Worm (Caenorhabditis elegans) whole organism, L4 larva: Measurements from ENCODE around the gene set-31.

Source experiments
- D1046.2 ChIP-seq: fragments of 200-800 bp; sonication (Bioruptor generic); IDR thresholded peaks from 2 replicates; pipeline ENCODE4 v1.3.6; 2022; ENCODE audit warnings: missing genetic modification characterization, missing compliant biosample characterization
- F10B5.3 ChIP-seq: sonication (generic microtip); optimal IDR thresholded peaks from 2 replicates; lab custom pipeline; 2016; ENCODE audit warnings: mild to moderate bottlenecking, missing genetic modification characterization, missing compliant biosample characterization
- F44E2.7 ChIP-seq: fragments of 200-800 bp; sonication (Bioruptor generic); IDR thresholded peaks from 2 replicates; pipeline ENCODE4 v2.1.2; 2022; ENCODE audit warnings: missing genetic modification characterization, missing compliant biosample characterization
- R02D3.7 ChIP-seq: fragments of 150-350 bp; sonication (generic microtip); optimal IDR thresholded peaks from 3 replicates; lab custom pipeline; 2014; ENCODE audit warnings: missing biosample characterization, missing genetic modification characterization
- T26A8.4 ChIP-seq: fragments of 200-800 bp; sonication (Bioruptor generic); IDR thresholded peaks from 2 replicates; pipeline ENCODE4 v1.3.6; 2022; ENCODE audit warnings: missing genetic modification characterization, missing compliant biosample characterization
- ZK546.5 ChIP-seq, 2 experiments: sonication (generic microtip); optimal IDR thresholded peaks; 2 replicates each; lab custom pipeline; 2017; ENCODE audit warnings: missing biosample characterization in 2 of 2, missing genetic modification characterization in 2 of 2
- aly-2 ChIP-seq: sonication (generic microtip); optimal IDR thresholded peaks from 2 replicates; lab custom pipeline; 2018; ENCODE audit warnings: missing biosample characterization, missing genetic modification characterization
- arid-1 ChIP-seq: fragments of 200-800 bp; sonication (Bioruptor generic); conservative IDR thresholded peaks from 2 replicates; pipeline ENCODE4 v1.3.6; 2022; ENCODE audit warnings: missing genetic modification reagents, missing genetic modification characterization, missing compliant biosample characterization
- ceh-20 ChIP-seq: fragments of 200-800 bp; sonication (Bioruptor generic); IDR thresholded peaks from 2 replicates; pipeline ENCODE4 v1.3.6; 2022; ENCODE audit warnings: missing genetic modification reagents, missing genetic modification characterization, missing compliant biosample characterization
- ceh-32 ChIP-seq: sonication (generic microtip); optimal IDR thresholded peaks from 2 replicates; lab custom pipeline; 2016; ENCODE audit warnings: mild to moderate bottlenecking, missing genetic modification characterization, missing compliant biosample characterization; ENCODE audit not compliant: poor library complexity
- ces-1 ChIP-seq: fragments of 150-350 bp; sonication (generic microtip); optimal IDR thresholded peaks from 4 replicates; lab custom pipeline; 2014; ENCODE audit warnings: missing biosample characterization, missing genetic modification reagents, missing genetic modification characterization
- ctbp-1 ChIP-seq: fragments of 200-800 bp; sonication (Bioruptor generic); IDR thresholded peaks from 2 replicates; pipeline ENCODE4 v1.3.6; 2022; ENCODE audit warnings: missing genetic modification reagents, missing genetic modification characterization, missing compliant biosample characterization
- daf-12 ChIP-seq: fragments of 150-350 bp; optimal IDR thresholded peaks from 2 replicates; lab custom pipeline; 2014; ENCODE audit warnings: missing biosample characterization, missing genetic modification reagents, missing genetic modification characterization
- daf-16 ChIP-seq, 3 experiments: sonication (generic microtip); optimal IDR thresholded peaks; 2 replicates each; lab custom pipeline; 2016 to 2017; ENCODE audit warnings: missing genetic modification characterization in 3 of 3, missing genetic modification reagents in 3 of 3, mild to moderate bottlenecking in 2 of 3, missing compliant biosample characterization in 2 of 3, missing biosample characterization in 1 of 3, moderate library complexity in 1 of 3
- daf-19 ChIP-seq: fragments of 200-800 bp; sonication (Bioruptor generic); conservative IDR thresholded peaks from 2 replicates; pipeline ENCODE4 v1.3.6; 2022; ENCODE audit warnings: missing genetic modification characterization, missing compliant biosample characterization
- dmd-6 ChIP-seq: fragments of 200-800 bp; sonication (Bioruptor generic); IDR thresholded peaks from 2 replicates; pipeline ENCODE4 v1.3.6; 2022; ENCODE audit warnings: missing genetic modification reagents, missing genetic modification characterization, missing compliant biosample characterization
- dmd-8 ChIP-seq: fragments of 200-800 bp; sonication (Bioruptor generic); IDR thresholded peaks from 2 replicates; pipeline ENCODE4 v1.3.6; 2022; ENCODE audit warnings: missing genetic modification characterization, missing compliant biosample characterization
- dmd-9 ChIP-seq: fragments of 200-800 bp; sonication (Bioruptor generic); IDR thresholded peaks from 2 replicates; pipeline ENCODE4 v1.3.6; 2022; ENCODE audit warnings: missing genetic modification reagents, missing genetic modification characterization, missing compliant biosample characterization
- duxl-1 ChIP-seq: sonication (generic microtip); optimal IDR thresholded peaks from 2 replicates; lab custom pipeline; 2016; ENCODE audit warnings: mild to moderate bottlenecking, missing genetic modification characterization, moderate library complexity, missing compliant biosample characterization; ENCODE audit not compliant: poor library complexity
- egl-43 ChIP-seq: fragments of 200-800 bp; sonication (Bioruptor generic); IDR thresholded peaks from 2 replicates; pipeline ENCODE4 v1.3.6; 2022; ENCODE audit warnings: missing genetic modification reagents, missing genetic modification characterization, missing compliant biosample characterization
- gei-8 ChIP-seq: fragments of 200-800 bp; sonication (Bioruptor generic); optimal IDR thresholded peaks from 2 replicates; lab custom pipeline; 2018; ENCODE audit warnings: mild to moderate bottlenecking, missing genetic modification characterization, missing compliant biosample characterization
- hif-1 ChIP-seq, 2 experiments: sonication (generic microtip); optimal IDR thresholded peaks; 2 replicates each; lab custom pipeline; 2016 to 2017; ENCODE audit warnings: missing compliant biosample characterization in 2 of 2, missing genetic modification characterization in 2 of 2, missing genetic modification reagents in 2 of 2, missing genotype in 2 of 2, mild to moderate bottlenecking in 1 of 2
- hlh-30 ChIP-seq: sonication (generic microtip); optimal IDR thresholded peaks from 2 replicates; lab custom pipeline; 2017; ENCODE audit warnings: antibody characterized with exemption, mild to moderate bottlenecking, missing genetic modification characterization, missing compliant biosample characterization; ENCODE audit not compliant: insufficient read depth
- hmg-1.1 ChIP-seq: fragments of 200-800 bp; sonication (Bioruptor generic); IDR thresholded peaks from 2 replicates; pipeline ENCODE4 v1.3.6; 2022; ENCODE audit warnings: missing genetic modification reagents, missing genetic modification characterization, missing compliant biosample characterization
- lim-7 ChIP-seq: fragments of 200-800 bp; sonication (Bioruptor generic); IDR thresholded peaks from 2 replicates; pipeline ENCODE4 v1.3.6; 2022; ENCODE audit warnings: missing genetic modification characterization, missing compliant biosample characterization
- lin-1 ChIP-seq: fragments of 200-800 bp; sonication (Bioruptor generic); IDR thresholded peaks from 2 replicates; pipeline ENCODE4 v1.3.6; 2022; ENCODE audit warnings: missing genetic modification reagents, missing genetic modification characterization, missing compliant biosample characterization
- lin-29 ChIP-seq: fragments of 200-800 bp; sonication (Bioruptor generic); IDR thresholded peaks from 2 replicates; pipeline ENCODE4 v1.3.6; 2022; ENCODE audit warnings: missing genetic modification reagents, missing genetic modification characterization, missing compliant biosample characterization
- mep-1 ChIP-seq: fragments of 150-350 bp; sonication (generic microtip); optimal IDR thresholded peaks from 3 replicates; lab custom pipeline; 2014; ENCODE audit warnings: missing biosample characterization, missing genetic modification characterization
- mxl-3 ChIP-seq: fragments of 200-800 bp; sonication (Bioruptor generic); optimal IDR thresholded peaks from 2 replicates; lab custom pipeline; 2018; ENCODE audit warnings: mild to moderate bottlenecking, missing genetic modification characterization, missing compliant biosample characterization
- nhr-10 ChIP-seq: fragments of 150-350 bp; optimal IDR thresholded peaks from 2 replicates; lab custom pipeline; 2014; ENCODE audit warnings: missing biosample characterization, missing genetic modification characterization
- nhr-102 ChIP-seq: sonication (generic microtip); optimal IDR thresholded peaks from 2 replicates; lab custom pipeline; 2016; ENCODE audit warnings: mild to moderate bottlenecking, missing genetic modification characterization, moderate library complexity, missing compliant biosample characterization
- nhr-11 ChIP-seq: fragments of 150-350 bp; optimal IDR thresholded peaks from 2 replicates; lab custom pipeline; 2014; ENCODE audit warnings: missing biosample characterization, missing genetic modification characterization
- nhr-237 ChIP-seq: sonication (generic microtip); optimal IDR thresholded peaks from 2 replicates; lab custom pipeline; 2017; ENCODE audit warnings: missing biosample characterization, missing genetic modification characterization
- nhr-25 ChIP-seq: sonication (generic microtip); optimal IDR thresholded peaks from 2 replicates; lab custom pipeline; 2017; ENCODE audit warnings: missing genetic modification characterization, mild to moderate bottlenecking, missing compliant biosample characterization, antibody characterized with exemption, moderate library complexity, borderline replicate concordance; ENCODE audit not compliant: insufficient read depth
- nhr-28 ChIP-seq: fragments of 150-350 bp; optimal IDR thresholded peaks from 2 replicates; lab custom pipeline; 2014; ENCODE audit warnings: missing biosample characterization, missing genetic modification characterization
- nhr-42 ChIP-seq: fragments of 200-800 bp; sonication (Bioruptor generic); IDR thresholded peaks from 2 replicates; pipeline ENCODE4 v1.3.6; 2022; ENCODE audit warnings: missing genetic modification characterization, missing compliant biosample characterization
- php-3 ChIP-seq: fragments of 200-800 bp; sonication (Bioruptor generic); IDR thresholded peaks from 2 replicates; pipeline ENCODE4 v1.3.6; 2022; ENCODE audit warnings: missing genetic modification reagents, missing genetic modification characterization, missing compliant biosample characterization
- sdz-12 ChIP-seq: fragments of 200-800 bp; sonication (Bioruptor generic); optimal IDR thresholded peaks from 2 replicates; lab custom pipeline; 2018; ENCODE audit warnings: mild to moderate bottlenecking, missing genetic modification characterization, missing compliant biosample characterization
- skn-1 ChIP-seq: fragments of 150-350 bp; optimal IDR thresholded peaks from 2 replicates; lab custom pipeline; 2014; ENCODE audit warnings: missing biosample characterization, missing genetic modification characterization
- spr-1 ChIP-seq: sonication (generic microtip); optimal IDR thresholded peaks from 2 replicates; lab custom pipeline; 2016; ENCODE audit warnings: mild to moderate bottlenecking, missing genetic modification characterization, missing compliant biosample characterization
- unc-62 ChIP-seq, 3 experiments: fragments of 150-350 bp in 1 of 3; sonication (generic microtip); optimal IDR thresholded peaks in 2 of 3; peaks in 1 of 3; 1 replicate in 1 of 3; 2 replicates in 2 of 3; lab custom pipeline; 2014 to 2017; ENCODE audit warnings: missing biosample characterization in 3 of 3, missing genetic modification characterization in 3 of 3, missing genetic modification reagents in 3 of 3, missing genotype in 1 of 3
- vab-7 ChIP-seq: fragments of 200-800 bp; sonication (Bioruptor generic); IDR thresholded peaks from 2 replicates; pipeline ENCODE4 v1.3.6; 2022; ENCODE audit warnings: missing genetic modification reagents, missing genetic modification characterization, missing compliant biosample characterization
- zfp-3 ChIP-seq: fragments of 200-800 bp; sonication (Bioruptor generic); conservative IDR thresholded peaks from 2 replicates; pipeline ENCODE4 v1.3.6; 2022; ENCODE audit warnings: missing genetic modification reagents, missing genetic modification characterization, missing compliant biosample characterization
- zip-2 ChIP-seq: fragments of 150-350 bp; optimal IDR thresholded peaks from 2 replicates; lab custom pipeline; 2014; ENCODE audit warnings: missing biosample characterization, missing genetic modification characterization
- ztf-11 ChIP-seq: fragments of 150-350 bp; optimal IDR thresholded peaks from 2 replicates; lab custom pipeline; 2014; ENCODE audit warnings: missing biosample characterization, missing genetic modification characterization

set-31 gene

DNA sequence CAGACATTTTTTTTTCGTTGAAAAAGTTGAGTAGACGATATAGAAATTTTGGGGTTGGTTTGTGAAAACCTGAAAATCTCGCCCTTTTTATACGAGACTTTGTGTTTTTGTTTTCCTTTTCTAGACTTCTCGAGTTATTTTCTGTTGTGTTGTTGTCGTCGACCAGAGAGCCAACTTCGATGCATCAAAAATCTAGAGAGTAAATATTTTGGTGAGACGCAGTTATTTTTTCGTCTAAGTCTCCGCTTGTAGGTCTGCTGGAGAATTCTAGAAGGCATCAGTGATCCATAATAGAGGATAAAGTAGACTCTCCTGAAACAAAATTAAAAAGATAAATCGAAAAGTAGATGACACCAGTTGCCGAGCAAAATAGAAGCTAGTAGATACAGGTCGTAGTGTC, 46.7 kb downstream of the set-31 start, which contains the start of gene F08H9.4:
Gene F08H9.4 (minus strand): TSS at position 61 of the 400 bp plus-strand sequence.
- TF ChIP-seq daf-16 (GFP tag; optimal IDR thresholded peaks at IDR 0.05; lab: Kevin White, UChicago) (peak in 1 of 2 experiments; percentile 95), daf-16 (tag; optimal IDR thresholded peaks at IDR 0.05; lab: Kevin White, UChicago) (no peak), nhr-102 (tag; lab: Kevin White, UChicago) (no peak)

DNA sequence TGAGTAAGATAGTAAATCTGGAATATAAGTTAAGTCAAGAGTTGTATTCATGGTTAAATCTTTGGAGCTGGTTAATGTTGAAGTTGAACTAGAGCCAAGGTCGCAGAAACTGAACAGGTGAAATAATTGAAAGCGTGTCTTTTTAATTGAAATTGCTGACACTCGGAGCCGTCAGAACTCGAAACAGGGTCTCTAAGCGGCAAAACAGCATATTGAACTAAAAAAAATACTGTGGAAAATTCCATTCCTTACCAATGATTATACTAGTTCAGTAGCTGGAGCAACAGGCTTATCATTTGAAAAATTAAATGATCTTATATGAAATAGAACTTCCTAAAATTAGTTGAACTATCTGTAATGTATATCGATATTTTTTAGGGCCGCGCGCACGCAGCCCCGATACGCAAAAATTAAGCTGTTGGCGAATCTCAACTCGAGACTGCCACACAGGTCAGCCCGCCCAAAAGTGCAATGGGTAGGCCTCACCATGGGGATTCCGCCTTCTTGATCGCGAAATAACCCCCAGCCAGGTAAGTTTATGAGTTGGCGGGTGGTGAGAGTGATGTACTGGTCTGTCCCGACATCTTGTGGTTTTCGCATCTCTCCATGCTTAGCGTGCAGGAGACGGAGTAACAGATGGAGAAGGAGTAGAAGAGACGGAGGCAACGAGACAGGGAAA, 50.6 kb downstream of the set-31 start, which contains the start of gene srz-97:
Gene srz-97 (minus strand): TSS at position 51 of the 679 bp plus-strand sequence.
- TF ChIP-seq dmd-6 (GFP tag; lab: Robert Waterston, UW) (peak; percentile 37), unc-62 (GFP tag; optimal IDR thresholded peaks at IDR 0.05 in 1 of 2; lab: Kevin White, UChicago) (peak in 1 of 2 experiments; percentile 24), unc-62 (tag; optimal IDR thresholded peaks at IDR 0.05; lab: Kevin White, UChicago) (no peak), mep-1 (tag; lab: Kevin White, UChicago) (no peak), spr-1 (tag; lab: Kevin White, UChicago) (peak; percentile 42), lin-29 (GFP tag; lab: Robert Waterston, UW) (no peak), skn-1 (tag; lab: Kevin White, UChicago) (no peak), nhr-25 (peak; percentile 21), dmd-9 (GFP tag; lab: Robert Waterston, UW) (no peak), nhr-42 (GFP tag; lab: Robert Waterston, UW) (peak; percentile 63; the same call in 1 of the 2 replicates), hif-1 (tag; optimal IDR thresholded peaks at IDR 0.05; lab: Kevin White, UChicago) (no peak), vab-7 (GFP tag; lab: Robert Waterston, UW) (no peak), gei-8 (GFP tag; lab: Kevin White, UChicago) (no peak), daf-16 (GFP tag; optimal IDR thresholded peaks at IDR 0.05; lab: Kevin White, UChicago) (peak; percentile 49 to 67), daf-16 (tag; optimal IDR thresholded peaks at IDR 0.05; lab: Kevin White, UChicago) (peak; percentile 69), nhr-28 (tag; lab: Kevin White, UChicago) (no peak), nhr-237 (no peak), zfp-3 (GFP tag; lab: Robert Waterston, UW) (no peak), T26A8.4 (peak; percentile 86), R02D3.7 (tag; lab: Kevin White, UChicago) (no peak), sdz-12 (no peak), daf-19 (GFP tag; lab: Robert Waterston, UW) (0 out of 2 replicates have a peak, but pooled peaks have one; percentile 29), ZK546.5 (tag; optimal IDR thresholded peaks at IDR 0.05; lab: Kevin White, UChicago) (no peak), ctbp-1 (GFP tag; lab: Robert Waterston, UW) (peak; percentile 33; the same call in 1 of the 2 replicates), dmd-8 (0 out of 2 replicates have a peak, but pooled peaks have one; percentile 64), ces-1 (GFP tag; lab: Kevin White, UChicago) (no peak), daf-12 (tag; lab: Kevin White, UChicago) (no peak), nhr-10 (tag; lab: Kevin White, UChicago) (no peak), mxl-3 (peak; percentile 7), egl-43 (GFP tag; lab: Robert Waterston, UW) (peak; percentile 77), duxl-1 (no peak), lin-1 (peak; percentile 68; the same call in 1 of the 2 replicates), ztf-11 (no peak), lim-7 (GFP tag; lab: Robert Waterston, UW) (no peak), nhr-102 (tag; lab: Kevin White, UChicago) (peak; percentile 80), nhr-11 (tag; lab: Kevin White, UChicago) (no peak), D1046.2 (GFP tag; lab: Robert Waterston, UW) (no peak), php-3 (peak; percentile 61; the same call in 1 of the 2 replicates), hlh-30 (tag; lab: Kevin White, UChicago) (peak; percentile 25), ceh-32 (tag; lab: Kevin White, UChicago) (no peak), aly-2 (no peak), zip-2 (tag; lab: Kevin White, UChicago) (no peak), F44E2.7 (GFP tag; lab: Robert Waterston, UW) (no peak), arid-1 (GFP tag; lab: Robert Waterston, UW) (0 out of 2 replicates have a peak, but pooled peaks have one; percentile 26), ceh-20 (0 out of 2 replicates have a peak, but pooled peaks have one; percentile 31), hmg-1.1 (peak; percentile 61; the same call in 1 of the 2 replicates), F10B5.3 (tag; lab: Kevin White, UChicago) (peak; percentile 37)
